Worm (Caenorhabditis elegans): ENCODE measurements around the gene F56D2.2.

Gene F56D2.2

DNA sequence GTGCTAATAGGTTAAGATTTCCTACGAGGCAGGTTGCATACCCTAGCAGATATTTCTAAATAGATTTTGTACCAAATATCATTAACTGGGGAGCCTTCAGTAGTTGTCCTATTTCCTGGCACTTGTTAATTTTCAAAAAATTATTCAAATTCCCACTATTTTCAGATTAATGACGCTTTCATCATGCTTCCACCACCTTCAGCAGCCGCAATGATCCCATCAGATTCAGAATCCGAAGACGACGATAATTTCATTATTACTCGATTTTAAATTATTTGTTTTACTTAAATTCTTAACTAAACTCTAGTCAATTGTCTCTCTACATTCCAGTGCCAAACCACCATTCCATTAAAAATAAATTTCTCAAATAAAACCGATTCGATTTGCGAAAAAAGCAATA, 36.2 kb upstream of the F56D2.2 start (continued):
- 0 out of 2 replicates have a peak, but pooled peaks have one; percentile 4 for TF ChIP-seq aptf-2 (GFP tag; conservative IDR thresholded peaks at IDR 0.05)
- TF ChIP-seq him-1 (tag; optimal IDR thresholded peaks at IDR 0.05) = no peak
- no peak for TF ChIP-seq zfh-2 (GFP tag; conservative IDR thresholded peaks at IDR 0.05)
- TF ChIP-seq cebp-2 (GFP tag; IDR thresholded peaks at IDR 0.05) = no peak
- TF ChIP-seq ztf-22 (GFP tag; optimal IDR thresholded peaks at IDR 0.05) = no peak
- peak; percentile 5 for TF ChIP-seq zim-3 (tag; optimal IDR thresholded peaks at IDR 0.05)

DNA sequence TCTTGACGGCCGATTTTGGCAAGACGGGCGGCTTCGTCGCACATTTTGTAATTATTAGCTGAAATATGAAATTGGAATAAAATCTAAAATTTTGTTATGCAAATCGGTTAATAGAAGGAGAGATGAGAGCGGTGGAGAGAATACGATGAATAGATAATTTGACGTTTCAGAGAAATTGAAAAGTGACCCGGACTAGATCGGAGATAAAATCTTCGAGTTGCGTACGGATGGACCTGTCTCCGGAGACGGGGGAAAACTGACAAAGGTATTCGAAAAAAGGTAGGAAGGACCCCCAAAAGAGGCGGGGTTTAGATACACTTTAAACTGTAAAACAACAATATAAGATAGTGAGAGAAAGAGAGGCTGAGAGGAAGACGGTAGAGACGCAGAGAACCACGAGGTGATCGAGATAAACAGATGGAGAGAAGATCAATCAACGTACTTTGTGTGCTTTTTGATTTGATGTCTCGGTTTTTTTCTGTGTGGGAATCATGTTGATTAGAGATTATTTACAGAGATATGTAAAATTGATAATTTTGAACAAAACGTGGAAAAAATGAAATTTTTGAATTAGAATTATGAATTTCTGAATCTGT, 34.9 kb upstream of the F56D2.2 start, which contains the start of gene F09F7.6:
F09F7.6 (minus strand) TSS at position 64 of the 596 bp plus-strand sequence.
- no peak for TF ChIP-seq unc-62 (GFP tag; optimal IDR thresholded peaks at IDR 0.05)
- no peak for TF ChIP-seq fkh-3 (tag; optimal IDR thresholded peaks at IDR 0.05)
- no peak for TF ChIP-seq snpc-1.1 (tag; optimal IDR thresholded peaks at IDR 0.05; ENCODE audit: insufficient read depth)
- no peak for TF ChIP-seq F10E7.11 (tag; optimal IDR thresholded peaks at IDR 0.05)
- 0 out of 2 replicates have a peak, but pooled peaks have one; percentile 23 for TF ChIP-seq lir-1 (GFP tag; conservative IDR thresholded peaks at IDR 0.05)
- TF ChIP-seq F49E8.2 (tag; optimal IDR thresholded peaks at IDR 0.05; ENCODE audit: insufficient read depth) = no peak
- no peak for TF ChIP-seq ztf-25 (GFP tag; IDR thresholded peaks at IDR 0.05)
- no peak for TF ChIP-seq T26A5.8 (tag; optimal IDR thresholded peaks at IDR 0.05)
- TF ChIP-seq Y56A3A.18 (GFP tag; IDR thresholded peaks at IDR 0.05) = no peak
- peak; percentile 11; the same call in 1 of the 2 replicates for TF ChIP-seq dox-1 (GFP tag; IDR thresholded peaks at IDR 0.05)
- TF ChIP-seq ccch-3 (GFP tag; optimal IDR thresholded peaks at IDR 0.05) = no peak
- no peak for TF ChIP-seq C17E4.6 (GFP tag; IDR thresholded peaks at IDR 0.05)
- peak; percentile 1 for TF ChIP-seq ZK185.1 (tag; optimal IDR thresholded peaks at IDR 0.05; ENCODE audit: poor library complexity, severe bottlenecking)
- TF ChIP-seq F33H1.4 (GFP tag; IDR thresholded peaks at IDR 0.05) = no peak
- TF ChIP-seq ceh-91 (GFP tag; IDR thresholded peaks at IDR 0.05) = no peak
- TF ChIP-seq lsy-27 (tag; optimal IDR thresholded peaks at IDR 0.05; ENCODE audit: borderline replicate concordance, insufficient read depth) = no peak
- no peak for TF ChIP-seq hlh-26 (GFP tag; conservative IDR thresholded peaks at IDR 0.05)
- TF ChIP-seq ztf-22 (GFP tag; optimal IDR thresholded peaks at IDR 0.05) = no peak
- TF ChIP-seq egl-44 (GFP tag; IDR thresholded peaks at IDR 0.05) = no peak
- TF ChIP-seq egl-18 (GFP tag; IDR thresholded peaks at IDR 0.05) = no peak
- peak; percentile 30 for TF ChIP-seq tbp1 (GFP tag; optimal IDR thresholded peaks at IDR 0.05)
- 0 out of 2 replicates have a peak, but pooled peaks have one; percentile 34 for TF ChIP-seq nfyb-1 (GFP tag; IDR thresholded peaks at IDR 0.05)
- TF ChIP-seq nhr-120 (GFP tag; IDR thresholded peaks at IDR 0.05) = no peak
- TF ChIP-seq let-607 (tag; optimal IDR thresholded peaks at IDR 0.05) = peak in 1 of 2 experiments; percentile 21
- no peak for TF ChIP-seq attf-6 (GFP tag; IDR thresholded peaks at IDR 0.05)
- peak; percentile 64 for TF ChIP-seq somi-1 (GFP tag; optimal IDR thresholded peaks at IDR 0.05)
- no peak for TF ChIP-seq madf-3 (GFP tag; IDR thresholded peaks at IDR 0.05)
- no peak for TF ChIP-seq B0019.2 (GFP tag; conservative IDR thresholded peaks at IDR 0.05)
- TF ChIP-seq nhr-80 (tag; optimal IDR thresholded peaks at IDR 0.05) = peak; percentile 60
- no peak for TF ChIP-seq ets-4 (GFP tag; optimal IDR thresholded peaks at IDR 0.05)
- 0 out of 2 replicates have a peak, but pooled peaks have one; percentile 28 for TF ChIP-seq C06A6.2 (GFP tag; conservative IDR thresholded peaks at IDR 0.05)
- TF ChIP-seq zim-3 (tag; optimal IDR thresholded peaks at IDR 0.05) = no peak
- peak; percentile 57 for TF ChIP-seq lin-40 (tag; optimal IDR thresholded peaks at IDR 0.05)
- TF ChIP-seq cebp-1 (GFP tag; IDR thresholded peaks at IDR 0.05) = no peak
- peak; percentile 59 for TF ChIP-seq cebp-1 (tag; optimal IDR thresholded peaks at IDR 0.05)
- no peak for TF ChIP-seq rpc-1 (optimal IDR thresholded peaks at IDR 0.05)
- no peak for TF ChIP-seq rpc-1 (tag; optimal IDR thresholded peaks at IDR 0.05)
- no peak for TF ChIP-seq gei-17 (GFP tag; optimal IDR thresholded peaks at IDR 0.05)
- no peak for TF ChIP-seq F57C9.4 (tag; optimal IDR thresholded peaks at IDR 0.05)
- TF ChIP-seq dpff-1 (tag; optimal IDR thresholded peaks at IDR 0.05) = no peak
- TF ChIP-seq snpc-3.4 (tag; optimal IDR thresholded peaks at IDR 0.05) = no peak
- TF ChIP-seq bed-2 (GFP tag; IDR thresholded peaks at IDR 0.05) = no peak

Data from whole organism, young adult.